Worm (Caenorhabditis elegans) whole organism, midembryonic: ENCODE measurements around the gene T05G5.5.

Experiments
- flt-1 ChIP-seq: fragments of 200-800 bp; sonication (Bioruptor generic); IDR thresholded peaks from 2 replicates; pipeline ENCODE4 v1.3.6; 2022; ENCODE audit warnings: missing genetic modification characterization, missing compliant biosample characterization
- klf-2 ChIP-seq: fragments of 200-800 bp; sonication (Bioruptor generic); conservative IDR thresholded peaks from 2 replicates; pipeline ENCODE4 v1.3.6; 2022; ENCODE audit warnings: missing genetic modification reagents, missing genetic modification characterization, missing compliant biosample characterization
- ref-1 ChIP-seq: fragments of 200-800 bp; sonication (Bioruptor generic); conservative IDR thresholded peaks from 2 replicates; pipeline ENCODE4 v1.3.6; 2022; ENCODE audit warnings: missing genetic modification reagents, missing genetic modification characterization, missing compliant biosample characterization
- ztf-23 ChIP-seq: fragments of 200-800 bp; sonication (Bioruptor generic); IDR thresholded peaks from 2 replicates; pipeline ENCODE4 v1.3.6; 2022; ENCODE audit warnings: missing genetic modification reagents, missing genetic modification characterization, missing compliant biosample characterization
- ztf-29 ChIP-seq: fragments of 200-800 bp; sonication (Bioruptor generic); IDR thresholded peaks from 2 replicates; pipeline ENCODE4 v1.3.6; 2022; ENCODE audit warnings: missing genetic modification reagents, missing genetic modification characterization, missing compliant biosample characterization

- no peak for TF ChIP-seq ztf-29 (GFP tag; lab: Robert Waterston, UW)
- TF ChIP-seq ztf-23 (GFP tag; lab: Robert Waterston, UW): no peak
- TF ChIP-seq flt-1 (GFP tag; lab: Robert Waterston, UW): no peak
- no peak; the same call in 1 of the 2 replicates for TF ChIP-seq ref-1 (GFP tag; lab: Robert Waterston, UW)
- TF ChIP-seq klf-2 (GFP tag; lab: Robert Waterston, UW): no peak
These were observed 6.7 kb downstream of the T05G5.5 start for ce11 chrIII:9744525-9744924.
